Worm (Caenorhabditis elegans) whole organism, young adult: ENCODE measurements around the gene soc-1.

Source experiments
- K12H6.12 ChIP-seq: fragments of 200-800 bp; sonication (Bioruptor generic); optimal IDR thresholded peaks from 2 replicates; lab custom pipeline; 2018; ENCODE audit warnings: mild to moderate bottlenecking, missing genetic modification characterization, missing compliant biosample characterization
- aptf-3 ChIP-seq: fragments of 200-800 bp; sonication (Bioruptor generic); IDR thresholded peaks from 2 replicates; pipeline ENCODE4 v1.3.6; 2022; ENCODE audit warnings: missing genetic modification characterization, missing compliant biosample characterization
- die-1 ChIP-seq: sonication (generic microtip); optimal IDR thresholded peaks from 2 replicates; lab custom pipeline; 2016; ENCODE audit warnings: missing genotype, mild to moderate bottlenecking, missing genetic modification characterization, missing compliant biosample characterization
- dpff-1 ChIP-seq: sonication (generic microtip); optimal IDR thresholded peaks from 2 replicates; lab custom pipeline; 2017; ENCODE audit warnings: mild to moderate bottlenecking, missing genetic modification characterization, missing compliant biosample characterization
- hlh-12 ChIP-seq: sonication (generic microtip); optimal IDR thresholded peaks from 2 replicates; lab custom pipeline; 2016; ENCODE audit warnings: missing genetic modification characterization, missing compliant biosample characterization
- madf-3 ChIP-seq: fragments of 200-800 bp; sonication (Bioruptor generic); IDR thresholded peaks from 2 replicates; pipeline ENCODE4 v1.3.6; 2022; ENCODE audit warnings: missing genetic modification reagents, missing genetic modification characterization, missing compliant biosample characterization
- mes-4 ChIP-seq: sonication (generic microtip); optimal IDR thresholded peaks from 2 replicates; lab custom pipeline; 2016; ENCODE audit warnings: missing genotype, missing genetic modification characterization, missing compliant biosample characterization
- nfya-2 ChIP-seq: fragments of 200-800 bp; sonication (Bioruptor generic); IDR thresholded peaks from 2 replicates; pipeline ENCODE4 v1.3.6; 2022; ENCODE audit warnings: missing genetic modification reagents, missing genetic modification characterization, missing compliant biosample characterization
- nhr-179 ChIP-seq: sonication (generic microtip); optimal IDR thresholded peaks from 2 replicates; lab custom pipeline; 2016; ENCODE audit warnings: mild to moderate bottlenecking, missing genetic modification characterization, missing compliant biosample characterization
- rcor-1 ChIP-seq: fragments of 200-800 bp; sonication (Bioruptor generic); IDR thresholded peaks from 2 replicates; pipeline ENCODE4 v1.3.6; 2022; ENCODE audit warnings: missing genetic modification reagents, missing genetic modification characterization, missing compliant biosample characterization

Gene soc-1

ce11 chrV:4694466-4695092 is 51.8 kb downstream of the soc-1 start:
- TF ChIP-seq nfya-2 (GFP tag; lab: Robert Waterston, UW) (no peak), mes-4 (tag; lab: Kevin White, UChicago) (no peak), rcor-1 (GFP tag; lab: Robert Waterston, UW) (no peak), aptf-3 (GFP tag; lab: Robert Waterston, UW) (no peak), hlh-12 (tag; lab: Kevin White, UChicago) (no peak), nhr-179 (no peak), dpff-1 (tag; lab: Kevin White, UChicago) (peak; percentile 16), die-1 (tag; lab: Kevin White, UChicago) (no peak), madf-3 (GFP tag; lab: Robert Waterston, UW) (no peak), K12H6.12 (tag; lab: Kevin White, UChicago) (peak; percentile 26)
